Fruit fly (Drosophila melanogaster): ENCODE data around the gene mge.

mge gene

DNA sequence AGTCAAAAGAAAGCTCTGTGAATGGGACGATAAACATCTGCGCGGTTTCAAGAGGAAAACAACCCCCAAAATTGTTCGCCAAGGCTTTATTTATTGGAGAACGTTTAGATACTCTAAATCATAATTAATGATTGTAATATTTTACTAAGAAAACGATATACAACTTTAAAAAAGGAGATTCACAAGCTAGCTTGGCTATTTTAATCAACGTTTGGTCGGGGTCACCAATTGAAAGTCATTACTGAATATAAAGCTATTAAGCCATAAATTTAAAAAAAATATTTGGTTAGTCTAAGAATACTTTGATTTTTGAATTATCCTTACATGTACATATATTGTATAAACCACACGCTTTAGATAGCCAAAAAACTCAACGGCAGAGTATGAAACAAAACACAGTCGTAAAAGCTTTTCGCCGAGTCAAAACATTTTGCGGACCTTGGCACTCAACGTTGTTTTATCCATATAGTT is 17.5 kb downstream of the mge start, which contains the start of gene Fie (continued):
- TF ChIP-seq svp (GFP tag) (peak; percentile 76), CG32006 (GFP tag; optimal IDR thresholded peaks at IDR 0.05) (peak; percentile 64), cyc (GFP tag; optimal IDR thresholded peaks at IDR 0.05) (peak; percentile 15), CG6808 (GFP tag; optimal IDR thresholded peaks at IDR 0.05) (no peak), Hr39 (GFP tag; optimal IDR thresholded peaks at IDR 0.05) (peak; percentile 46), CG1621 (tag; optimal IDR thresholded peaks at IDR 0.05) (no peak), vri (GFP tag; optimal IDR thresholded peaks at IDR 0.05) (peak; percentile 37), CG9139 (GFP tag; optimal IDR thresholded peaks at IDR 0.05) (no peak), Eip78C (GFP tag) (peak; percentile 91), CG6163 (GFP tag; IDR thresholded peaks at IDR 0.05) (no peak), CG4318 (GFP tag; optimal IDR thresholded peaks at IDR 0.05) (no peak), CG8632 (GFP tag; optimal IDR thresholded peaks at IDR 0.05) (peak; percentile 28), CG34406 (GFP tag; optimal IDR thresholded peaks at IDR 0.05) (peak; percentile 44), Eip75B (GFP tag; optimal IDR thresholded peaks at IDR 0.05) (peak; percentile 39), net (GFP tag; optimal IDR thresholded peaks at IDR 0.05) (peak; percentile 49), CG7368 (GFP tag; optimal IDR thresholded peaks at IDR 0.05) (no peak), Gug (GFP tag; IDR thresholded peaks at IDR 0.05) (no peak)

DNA sequence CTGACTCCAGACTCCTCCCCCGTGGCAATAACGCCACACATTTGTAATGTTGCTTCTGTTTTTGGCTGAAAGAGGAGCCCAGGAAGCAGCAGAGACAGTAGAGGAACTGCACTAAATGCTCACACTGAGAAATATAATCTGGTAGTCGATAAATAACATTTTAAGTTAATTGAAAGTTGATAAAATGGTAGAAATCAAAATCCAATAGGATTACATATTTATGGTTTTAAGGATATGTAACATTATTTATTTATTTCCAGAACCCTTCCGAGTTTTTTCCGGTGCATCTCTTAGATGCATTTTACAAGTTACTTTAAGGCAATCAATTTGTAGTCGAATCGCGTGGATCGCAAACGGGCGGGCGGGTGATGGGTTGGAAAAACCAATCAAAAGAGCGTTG is 18.9 kb downstream of the mge start:
- peak; percentile 62; the same call in 2 of the 3 replicates for TF ChIP-seq CG6163 (GFP tag; IDR thresholded peaks at IDR 0.05)
- TF ChIP-seq CG11294 (GFP tag; IDR thresholded peaks at IDR 0.05) = no peak
- TF ChIP-seq Gug (GFP tag; IDR thresholded peaks at IDR 0.05) = no peak
- TF ChIP-seq CG16779 (tag; optimal IDR thresholded peaks at IDR 0.05) = no peak
- peak; percentile 3 for TF ChIP-seq Hr39 (GFP tag; optimal IDR thresholded peaks at IDR 0.05)
- TF ChIP-seq net (GFP tag; optimal IDR thresholded peaks at IDR 0.05) = no peak
- TF ChIP-seq CG4318 (GFP tag; optimal IDR thresholded peaks at IDR 0.05) = no peak
- peak; percentile 53; the same call in 1 of the 3 replicates for TF ChIP-seq CG8119 (GFP tag; IDR thresholded peaks at IDR 0.05)
- no peak for TF ChIP-seq svp (GFP tag)
- peak; percentile 24 for TF ChIP-seq acj6 (GFP tag; optimal IDR thresholded peaks at IDR 0.05)
- no peak for TF ChIP-seq Eip93F (GFP tag; optimal IDR thresholded peaks at IDR 0.05)
- TF ChIP-seq Eip78C (GFP tag) = peak; percentile 73
- peak; percentile 9 for TF ChIP-seq Sox14 (GFP tag; optimal IDR thresholded peaks at IDR 0.05)
- TF ChIP-seq CG3919 (GFP tag; optimal IDR thresholded peaks at IDR 0.05) = peak; percentile 41
- TF ChIP-seq dsx (GFP tag; optimal IDR thresholded peaks at IDR 0.05; ENCODE audit: poor library complexity, severe bottlenecking) = peak; percentile 38
- no peak for TF ChIP-seq cyc (GFP tag; optimal IDR thresholded peaks at IDR 0.05)
- TF ChIP-seq Smox (GFP tag; optimal IDR thresholded peaks at IDR 0.05) = no peak
- no peak for TF ChIP-seq Hr38 (GFP tag; optimal IDR thresholded peaks at IDR 0.05)
- peak; percentile 21 for TF ChIP-seq achi (GFP tag; optimal IDR thresholded peaks at IDR 0.05)
- TF ChIP-seq CG10669 (GFP tag; optimal IDR thresholded peaks at IDR 0.05) = peak; percentile 42
- no peak for TF ChIP-seq CG1621 (tag; optimal IDR thresholded peaks at IDR 0.05)
- TF ChIP-seq fd59A (GFP tag; optimal IDR thresholded peaks at IDR 0.05) = no peak
- TF ChIP-seq CG7368 (GFP tag; optimal IDR thresholded peaks at IDR 0.05) = no peak
- peak; percentile 43 for TF ChIP-seq CG10631 (GFP tag; optimal IDR thresholded peaks at IDR 0.05)
- TF ChIP-seq Blimp-1 (GFP tag; optimal IDR thresholded peaks at IDR 0.05) = no peak
- TF ChIP-seq CG11762 (GFP tag; optimal IDR thresholded peaks at IDR 0.05; ENCODE audit: insufficient read depth) = no peak
- TF ChIP-seq CG6808 (GFP tag; optimal IDR thresholded peaks at IDR 0.05) = peak; percentile 34
- peak; percentile 21 for TF ChIP-seq Lpt (GFP tag; optimal IDR thresholded peaks at IDR 0.05)
- no peak for TF ChIP-seq vri (GFP tag; optimal IDR thresholded peaks at IDR 0.05)
- TF ChIP-seq Hr4 (GFP tag; optimal IDR thresholded peaks at IDR 0.05) = peak; percentile 30
- no peak for TF ChIP-seq Ets21C (GFP tag; optimal IDR thresholded peaks at IDR 0.05)
- no peak for TF ChIP-seq CG8632 (GFP tag; optimal IDR thresholded peaks at IDR 0.05)
- TF ChIP-seq salr (GFP tag; optimal IDR thresholded peaks at IDR 0.05) = peak in 1 of 2 experiments; percentile 20
- peak; percentile 18 for TF ChIP-seq esn (GFP tag; optimal IDR thresholded peaks at IDR 0.05)
- TF ChIP-seq OdsH (GFP tag; optimal IDR thresholded peaks at IDR 0.05) = peak; percentile 16
- TF ChIP-seq pdm3 (GFP tag; optimal IDR thresholded peaks at IDR 0.05) = peak; percentile 22
- TF ChIP-seq CG6276 (GFP tag; optimal IDR thresholded peaks at IDR 0.05) = no peak
- peak; percentile 7 for TF ChIP-seq CG34406 (GFP tag; optimal IDR thresholded peaks at IDR 0.05)
- peak; percentile 59 for TF ChIP-seq CG32006 (GFP tag; optimal IDR thresholded peaks at IDR 0.05)
- TF ChIP-seq CG11902 (GFP tag; optimal IDR thresholded peaks at IDR 0.05) = no peak
- TF ChIP-seq CG6792 (GFP tag; optimal IDR thresholded peaks at IDR 0.05) = peak; percentile 27
- peak; percentile 41 for TF ChIP-seq Ets96B (tag; optimal IDR thresholded peaks at IDR 0.05)
- peak; percentile 13 for TF ChIP-seq Met (GFP tag; optimal IDR thresholded peaks at IDR 0.05)
- no peak; the same call in 1 of the 2 replicates for TF ChIP-seq CG15336 (GFP tag; IDR thresholded peaks at IDR 0.05)
- no peak for TF ChIP-seq Sox15 (GFP tag; optimal IDR thresholded peaks at IDR 0.05)
- no peak for TF ChIP-seq CG6854 (GFP tag; optimal IDR thresholded peaks at IDR 0.05)
